Worm (Caenorhabditis elegans) whole organism, L4 larva: ENCODE measurements around the gene srh-2.

ENCODE experiments used
- T20F7.1 ChIP-seq: fragments of 200-800 bp; sonication (Bioruptor generic); optimal IDR thresholded peaks from 2 replicates; lab custom pipeline; 2018; ENCODE audit warnings: mild to moderate bottlenecking, missing genetic modification characterization, missing compliant biosample characterization
- T26A8.4 ChIP-seq: fragments of 200-800 bp; sonication (Bioruptor generic); IDR thresholded peaks from 2 replicates; pipeline ENCODE4 v1.3.6; 2022; ENCODE audit warnings: missing genetic modification characterization, missing compliant biosample characterization
- Y105C5A.15 ChIP-seq: fragments of 200-800 bp; sonication (Bioruptor generic); IDR thresholded peaks from 2 replicates; pipeline ENCODE4 v1.3.6; 2022; ENCODE audit warnings: missing genetic modification characterization, missing compliant biosample characterization
- Y5F2A.4 ChIP-seq: fragments of 200-800 bp; sonication (Bioruptor generic); optimal IDR thresholded peaks from 2 replicates; lab custom pipeline; 2018; ENCODE audit warnings: mild to moderate bottlenecking, missing genetic modification characterization, missing compliant biosample characterization
- ZK546.5 ChIP-seq, 2 experiments: sonication (generic microtip); optimal IDR thresholded peaks; 2 replicates each; lab custom pipeline; 2017; ENCODE audit warnings: missing biosample characterization in 2 of 2, missing genetic modification characterization in 2 of 2
- aha-1 ChIP-seq: fragments of 150-350 bp; peaks from one replicate; lab custom pipeline; 2014; ENCODE audit warnings: missing biosample characterization, missing genetic modification characterization
- aly-2 ChIP-seq: sonication (generic microtip); optimal IDR thresholded peaks from 2 replicates; lab custom pipeline; 2018; ENCODE audit warnings: missing biosample characterization, missing genetic modification characterization
- arid-1 ChIP-seq: fragments of 200-800 bp; sonication (Bioruptor generic); conservative IDR thresholded peaks from 2 replicates; pipeline ENCODE4 v1.3.6; 2022; ENCODE audit warnings: missing genetic modification reagents, missing genetic modification characterization, missing compliant biosample characterization
- attf-4 ChIP-seq: sonication (generic microtip); optimal IDR thresholded peaks from 3 replicates; lab custom pipeline; 2017; ENCODE audit warnings: missing biosample characterization, missing genetic modification characterization
- ceh-32 ChIP-seq: sonication (generic microtip); optimal IDR thresholded peaks from 2 replicates; lab custom pipeline; 2016; ENCODE audit warnings: mild to moderate bottlenecking, missing genetic modification characterization, missing compliant biosample characterization; ENCODE audit not compliant: poor library complexity
- ceh-44 ChIP-seq: fragments of 200-800 bp; sonication (Bioruptor generic); IDR thresholded peaks from 2 replicates; pipeline ENCODE4 v1.3.6; 2022; ENCODE audit warnings: missing genetic modification reagents, missing genetic modification characterization, missing compliant biosample characterization
- ceh-62 ChIP-seq: sonication (generic microtip); optimal IDR thresholded peaks from 2 replicates; lab custom pipeline; 2017; ENCODE audit warnings: missing biosample characterization, missing genetic modification characterization
- ces-1 ChIP-seq: fragments of 150-350 bp; sonication (generic microtip); optimal IDR thresholded peaks from 4 replicates; lab custom pipeline; 2014; ENCODE audit warnings: missing biosample characterization, missing genetic modification reagents, missing genetic modification characterization
- ctbp-1 ChIP-seq: fragments of 200-800 bp; sonication (Bioruptor generic); IDR thresholded peaks from 2 replicates; pipeline ENCODE4 v1.3.6; 2022; ENCODE audit warnings: missing genetic modification reagents, missing genetic modification characterization, missing compliant biosample characterization
- dmd-8 ChIP-seq: fragments of 200-800 bp; sonication (Bioruptor generic); IDR thresholded peaks from 2 replicates; pipeline ENCODE4 v1.3.6; 2022; ENCODE audit warnings: missing genetic modification characterization, missing compliant biosample characterization
- duxl-1 ChIP-seq: sonication (generic microtip); optimal IDR thresholded peaks from 2 replicates; lab custom pipeline; 2016; ENCODE audit warnings: mild to moderate bottlenecking, missing genetic modification characterization, moderate library complexity, missing compliant biosample characterization; ENCODE audit not compliant: poor library complexity
- dve-1 ChIP-seq: sonication (generic microtip); optimal IDR thresholded peaks from 2 replicates; lab custom pipeline; 2017; ENCODE audit warnings: antibody characterized with exemption, mild to moderate bottlenecking, missing genetic modification characterization, missing compliant biosample characterization; ENCODE audit not compliant: insufficient read depth
- fos-1 ChIP-seq: fragments of 150-350 bp; optimal IDR thresholded peaks from 2 replicates; lab custom pipeline; 2014; ENCODE audit warnings: missing biosample characterization, missing genetic modification characterization
- gei-8 ChIP-seq: fragments of 200-800 bp; sonication (Bioruptor generic); optimal IDR thresholded peaks from 2 replicates; lab custom pipeline; 2018; ENCODE audit warnings: mild to moderate bottlenecking, missing genetic modification characterization, missing compliant biosample characterization
- hif-1 ChIP-seq, 2 experiments: sonication (generic microtip); optimal IDR thresholded peaks; 2 replicates each; lab custom pipeline; 2016 to 2017; ENCODE audit warnings: missing compliant biosample characterization in 2 of 2, missing genetic modification characterization in 2 of 2, missing genetic modification reagents in 2 of 2, missing genotype in 2 of 2, mild to moderate bottlenecking in 1 of 2
- hlh-11 ChIP-seq: fragments of 200-800 bp; sonication (Bioruptor generic); optimal IDR thresholded peaks from 2 replicates; lab custom pipeline; 2018; ENCODE audit warnings: mild to moderate bottlenecking, missing genetic modification characterization, missing compliant biosample characterization
- lim-7 ChIP-seq: fragments of 200-800 bp; sonication (Bioruptor generic); IDR thresholded peaks from 2 replicates; pipeline ENCODE4 v1.3.6; 2022; ENCODE audit warnings: missing genetic modification characterization, missing compliant biosample characterization
- lin-39 ChIP-seq: fragments of 150-350 bp; optimal IDR thresholded peaks from 2 replicates; lab custom pipeline; 2014; ENCODE audit warnings: missing biosample characterization, missing genetic modification reagents, missing genetic modification characterization
- madf-5 ChIP-seq, 2 experiments: fragments of 200-800 bp; sonication (Bioruptor generic); IDR thresholded peaks; 2 replicates each; pipeline ENCODE4 v1.3.6; 2022; ENCODE audit warnings: missing compliant biosample characterization in 2 of 2, missing genetic modification characterization in 2 of 2
- mdt-29 ChIP-seq: fragments of 200-800 bp; sonication (Bioruptor generic); IDR thresholded peaks from 2 replicates; pipeline ENCODE4 v1.3.6; 2022; ENCODE audit warnings: missing genetic modification reagents, missing genetic modification characterization, missing compliant biosample characterization
- mes-2 ChIP-seq: sonication (generic microtip); optimal IDR thresholded peaks from 2 replicates; lab custom pipeline; 2016; ENCODE audit warnings: missing genotype, mild to moderate bottlenecking, missing genetic modification characterization, missing compliant biosample characterization; ENCODE audit not compliant: poor library complexity, severe bottlenecking
- nhr-11 ChIP-seq: fragments of 150-350 bp; optimal IDR thresholded peaks from 2 replicates; lab custom pipeline; 2014; ENCODE audit warnings: missing biosample characterization, missing genetic modification characterization
- nhr-41 ChIP-seq: fragments of 200-800 bp; sonication (Bioruptor generic); IDR thresholded peaks from 2 replicates; pipeline ENCODE4 v1.3.6; 2022; ENCODE audit warnings: missing genetic modification reagents, missing genetic modification characterization, missing compliant biosample characterization
- nhr-48 ChIP-seq: sonication (generic microtip); optimal IDR thresholded peaks from 2 replicates; lab custom pipeline; 2016; ENCODE audit warnings: mild to moderate bottlenecking, missing genetic modification characterization, missing compliant biosample characterization
- nhr-77 ChIP-seq: fragments of 150-350 bp; optimal IDR thresholded peaks from 2 replicates; lab custom pipeline; 2014; ENCODE audit warnings: missing biosample characterization, missing genetic modification characterization
- php-3 ChIP-seq: fragments of 200-800 bp; sonication (Bioruptor generic); IDR thresholded peaks from 2 replicates; pipeline ENCODE4 v1.3.6; 2022; ENCODE audit warnings: missing genetic modification reagents, missing genetic modification characterization, missing compliant biosample characterization
- rbr-2 ChIP-seq: sonication (generic microtip); optimal IDR thresholded peaks from 2 replicates; lab custom pipeline; 2016; ENCODE audit warnings: missing genotype, missing genetic modification characterization, missing compliant biosample characterization
- set-16 ChIP-seq: fragments of 200-800 bp; sonication (Bioruptor generic); IDR thresholded peaks from 2 replicates; pipeline ENCODE4 v1.3.6; 2022; ENCODE audit warnings: missing genetic modification reagents, missing genetic modification characterization, missing compliant biosample characterization
- snpc-1.2 ChIP-seq: fragments of 200-800 bp; sonication (Bioruptor generic); IDR thresholded peaks from 2 replicates; pipeline ENCODE4 v1.3.6; 2022; ENCODE audit warnings: missing genetic modification reagents, missing genetic modification characterization, missing compliant biosample characterization
- snpc-4 ChIP-seq: fragments of 150-350 bp; optimal IDR thresholded peaks from 2 replicates; lab custom pipeline; 2014; ENCODE audit warnings: missing biosample characterization, missing genetic modification characterization
- spr-1 ChIP-seq: sonication (generic microtip); optimal IDR thresholded peaks from 2 replicates; lab custom pipeline; 2016; ENCODE audit warnings: mild to moderate bottlenecking, missing genetic modification characterization, missing compliant biosample characterization
- unc-39 ChIP-seq: sonication (generic microtip); optimal IDR thresholded peaks from 2 replicates; lab custom pipeline; 2017; ENCODE audit warnings: missing biosample characterization, missing genetic modification characterization
- unc-62 ChIP-seq, 3 experiments: fragments of 150-350 bp in 1 of 3; sonication (generic microtip); optimal IDR thresholded peaks in 2 of 3; peaks in 1 of 3; 1 replicate in 1 of 3; 2 replicates in 2 of 3; lab custom pipeline; 2014 to 2017; ENCODE audit warnings: missing biosample characterization in 3 of 3, missing genetic modification characterization in 3 of 3, missing genetic modification reagents in 3 of 3, missing genotype in 1 of 3
- zag-1 ChIP-seq: fragments of 150-350 bp; optimal IDR thresholded peaks from 2 replicates; lab custom pipeline; 2014; ENCODE audit warnings: missing biosample characterization, missing genetic modification characterization
- zip-2 ChIP-seq: fragments of 150-350 bp; optimal IDR thresholded peaks from 2 replicates; lab custom pipeline; 2014; ENCODE audit warnings: missing biosample characterization, missing genetic modification characterization
- ztf-11 ChIP-seq: fragments of 150-350 bp; optimal IDR thresholded peaks from 2 replicates; lab custom pipeline; 2014; ENCODE audit warnings: missing biosample characterization, missing genetic modification characterization
- ztf-7 ChIP-seq: fragments of 150-350 bp; optimal IDR thresholded peaks from 2 replicates; lab custom pipeline; 2014; ENCODE audit warnings: missing biosample characterization, missing genetic modification characterization

The srh-2 gene

DNA sequence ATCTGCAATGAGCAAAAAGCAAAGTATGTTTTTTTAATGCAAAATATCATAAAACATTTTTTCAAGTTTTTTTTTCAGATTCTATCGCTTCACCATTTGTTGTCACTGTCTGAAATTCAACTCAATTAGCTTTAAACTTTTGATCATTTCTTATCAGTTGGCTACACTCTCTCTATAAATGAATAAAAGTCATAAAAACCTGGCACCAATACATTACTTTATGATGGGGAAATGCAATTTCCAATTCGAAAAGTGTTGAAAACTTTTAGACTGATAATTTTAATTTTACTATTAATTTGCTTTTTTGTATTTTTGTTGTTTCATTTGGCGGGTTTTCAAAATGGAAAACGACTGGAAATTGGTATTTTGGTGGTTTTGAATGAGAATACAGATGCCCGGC, 44.2 kb upstream of the srh-2 start, which contains the start of gene F31F4.1 (continued):
- TF ChIP-seq Y5F2A.4 (GFP tag; lab: Kevin White, UChicago) (no peak), T20F7.1 (no peak), ztf-7 (tag; lab: Kevin White, UChicago) (no peak), Y105C5A.15 (GFP tag; lab: Robert Waterston, UW) (no peak), ZK546.5 (tag; optimal IDR thresholded peaks at IDR 0.05; lab: Kevin White, UChicago) (no peak), lim-7 (GFP tag; lab: Robert Waterston, UW) (no peak), hif-1 (tag; optimal IDR thresholded peaks at IDR 0.05; lab: Kevin White, UChicago) (no peak)

DNA sequence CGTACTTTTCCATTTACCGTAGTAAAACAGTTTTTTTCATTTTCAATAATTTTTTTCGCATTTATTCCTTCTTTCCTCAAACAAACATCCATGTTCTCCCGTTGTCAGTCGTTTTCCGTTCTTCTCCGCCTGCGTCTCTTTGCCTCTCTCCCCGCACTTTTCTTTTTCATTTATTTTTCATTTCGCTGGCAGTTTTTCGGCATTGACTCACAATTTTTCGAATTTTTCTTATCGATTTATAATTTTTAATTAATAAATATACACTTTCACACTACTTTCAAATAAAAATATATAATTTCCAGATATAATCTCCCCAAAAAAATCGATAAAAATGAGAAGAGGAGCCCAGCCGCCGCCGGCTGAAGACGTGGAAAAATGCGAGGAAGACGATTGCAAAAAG, 40.7 kb upstream of the srh-2 start, which contains the start of gene H25P19.1:
Gene H25P19.1, plus strand, starts transcription at position 301 of the 400 bp plus-strand sequence.
- TF ChIP-seq ctbp-1 (GFP tag; lab: Robert Waterston, UW) (no peak), zag-1 (tag; lab: Kevin White, UChicago) (no peak), rbr-2 (tag; lab: Kevin White, UChicago) (no peak), T20F7.1 (no peak), spr-1 (tag; lab: Kevin White, UChicago) (no peak), nhr-48 (no peak), gei-8 (no peak), nhr-77 (tag; lab: Kevin White, UChicago) (no peak), nhr-41 (GFP tag; lab: Robert Waterston, UW) (no peak), snpc-4 (tag; lab: Kevin White, UChicago) (no peak), mes-2 (tag; lab: Kevin White, UChicago) (no peak)
- TF ChIP-seq, all 104 proteins: peak for 0

DNA sequence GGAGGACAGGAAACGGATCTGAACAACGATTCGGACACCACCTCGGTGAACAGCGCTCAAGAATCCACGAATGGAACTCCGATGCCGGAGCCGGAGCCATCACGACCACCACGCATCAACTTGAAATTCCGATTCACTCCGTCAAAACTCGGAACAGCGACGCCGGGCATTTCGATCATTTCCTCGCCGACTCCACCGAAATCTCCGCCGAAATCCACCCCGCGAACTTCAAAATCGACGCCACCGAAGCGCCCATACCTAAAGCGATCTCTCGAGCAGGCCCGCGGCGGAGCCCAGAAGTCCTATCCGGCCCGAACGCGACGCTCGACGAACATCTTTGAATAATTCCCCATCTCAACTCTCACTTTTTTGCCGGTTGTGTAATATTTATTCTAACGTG, 38.6 kb upstream of the srh-2 start:
- no peak for TF ChIP-seq zip-2
- TF ChIP-seq nhr-48: no peak
- 0 out of 2 replicates have a peak, but pooled peaks have one; percentile 26 for TF ChIP-seq php-3 (GFP tag; lab: Robert Waterston, UW)
- peak; percentile 87 for TF ChIP-seq set-16
- no peak for TF ChIP-seq mdt-29
- TF ChIP-seq unc-62 (GFP tag; optimal IDR thresholded peaks at IDR 0.05 in 1 of 2; lab: Kevin White, UChicago): no peak
- TF ChIP-seq unc-62 (tag; optimal IDR thresholded peaks at IDR 0.05; lab: Kevin White, UChicago): no peak
- TF ChIP-seq aha-1 (tag; lab: Kevin White, UChicago): peak; percentile 72
- TF ChIP-seq T26A8.4 (GFP tag; lab: Robert Waterston, UW): no peak
- TF ChIP-seq duxl-1: no peak
- 0 out of 4 replicates have a peak, but pooled peaks of 1 of the 2 experiments have one; percentile 24 for TF ChIP-seq madf-5 (GFP tag; IDR thresholded peaks at IDR 0.05; lab: Robert Waterston, UW)
- TF ChIP-seq, all 104 proteins: peak for 4

DNA sequence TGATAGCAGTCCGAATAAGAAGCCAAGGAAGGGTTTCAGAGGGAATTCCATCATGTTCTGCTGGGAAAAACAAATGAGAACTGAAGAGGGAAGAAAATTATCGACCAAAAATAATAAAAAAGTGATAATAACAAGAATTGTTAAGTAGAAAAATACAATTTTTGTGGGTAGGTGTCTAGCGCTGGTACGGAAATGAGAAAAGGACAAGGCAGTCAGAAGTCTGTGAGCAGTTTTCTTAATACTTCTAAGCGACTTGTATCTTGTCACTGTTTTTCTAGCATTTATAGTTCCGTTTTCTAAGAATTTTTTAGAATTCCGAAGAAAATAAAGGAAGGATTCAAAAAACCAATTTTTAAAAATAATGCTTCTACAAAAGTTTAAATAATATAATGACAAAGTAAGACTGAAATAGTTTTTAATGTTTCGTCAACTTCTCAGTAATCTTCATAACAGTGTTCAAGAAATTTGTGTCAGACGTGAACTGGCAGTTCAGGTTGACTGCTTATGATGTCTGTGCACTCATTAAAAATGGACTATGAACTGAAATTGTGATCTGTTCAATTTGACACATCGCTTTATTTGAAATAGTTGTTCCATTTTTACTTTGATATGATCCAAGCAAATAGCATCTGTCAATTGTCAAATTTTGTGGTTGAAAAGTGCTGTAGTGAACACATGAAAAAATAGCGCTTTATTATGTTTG, 35.2 kb upstream of the srh-2 start, which contains the start of gene srx-4:
Gene srx-4, minus strand, starts transcription at position 51 of the 703 bp plus-strand sequence.
- TF ChIP-seq hlh-11 (tag; lab: Kevin White, UChicago) (no peak), lin-39 (tag; lab: Kevin White, UChicago) (no peak), ceh-32 (tag; lab: Kevin White, UChicago) (no peak), unc-62 (GFP tag; optimal IDR thresholded peaks at IDR 0.05 in 1 of 2; lab: Kevin White, UChicago) (peak in 1 of 2 experiments; percentile 90), unc-62 (tag; optimal IDR thresholded peaks at IDR 0.05; lab: Kevin White, UChicago) (no peak), nhr-48 (no peak), snpc-1.2 (no peak)
- TF ChIP-seq, all 104 proteins: peak for 1

DNA sequence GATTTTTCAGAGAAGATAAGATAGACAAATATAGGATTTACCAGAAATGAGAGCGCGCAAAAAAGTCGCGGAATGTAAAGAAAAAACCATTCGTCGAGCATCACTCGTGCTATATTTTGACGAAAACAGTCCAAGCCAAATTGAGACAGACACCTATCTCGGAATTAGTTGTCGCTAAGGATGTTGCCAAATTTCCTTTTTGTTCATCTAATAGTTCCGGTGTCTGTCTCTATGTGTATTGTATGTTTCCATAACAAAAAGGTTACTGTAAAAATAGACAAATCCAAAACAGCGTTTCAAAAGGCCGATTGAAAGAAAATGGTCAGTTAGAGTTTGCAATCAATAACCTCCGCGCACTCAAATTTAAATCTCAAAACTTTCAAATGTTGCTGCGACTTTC, 33.5 kb upstream of the srh-2 start, which contains the start of gene srj-53:
Gene srj-53, minus strand, starts transcription at position 101 of the 400 bp plus-strand sequence.
- TF ChIP-seq unc-39 (no peak), ceh-44 (GFP tag; lab: Robert Waterston, UW) (no peak), dmd-8 (GFP tag; lab: Robert Waterston, UW) (no peak), nhr-48 (no peak), spr-1 (tag; lab: Kevin White, UChicago) (no peak), dve-1 (tag; lab: Kevin White, UChicago) (no peak), zip-2 (no peak), ztf-11 (tag; lab: Kevin White, UChicago) (no peak), nhr-11 (tag; lab: Kevin White, UChicago) (no peak), ceh-62 (no peak), arid-1 (no peak), ces-1 (GFP tag; lab: Kevin White, UChicago) (no peak), aly-2 (tag; lab: Kevin White, UChicago) (no peak), fos-1 (no peak), attf-4 (tag; lab: Kevin White, UChicago) (no peak), snpc-4 (tag; lab: Kevin White, UChicago) (no peak)
